Fruit fly (Drosophila melanogaster) whole organism: Measurements from ENCODE around the gene CG1227.

Experiments used
- CG8478 ChIP-seq: fragments of >200 bp; optimal IDR thresholded peaks from 2 replicates; lab custom pipeline; 2018; ENCODE audit warnings: inconsistent platforms
- Dll ChIP-seq: fragments of >200 bp; optimal IDR thresholded peaks from 2 replicates; lab custom pipeline; 2017
- EcR ChIP-seq, 2 experiments: fragments of >200 bp; optimal IDR thresholded peaks; 2 replicates each; lab custom pipeline; 2017; ENCODE audit warnings: missing biosample characterization in 2 of 2, missing genetic modification characterization in 2 of 2, missing genetic modification reagents in 2 of 2
- pan ChIP-seq: fragments of >200 bp; optimal IDR thresholded peaks from 2 replicates; lab custom pipeline; 2017
- psq ChIP-seq: fragments of >200 bp; optimal IDR thresholded peaks from 2 replicates; lab custom pipeline; 2017
- usp ChIP-seq: fragments of >200 bp; optimal IDR thresholded peaks from 2 replicates; lab custom pipeline; 2017; ENCODE audit warnings: missing biosample characterization, missing genetic modification characterization, mixed read lengths

Gene CG1227

dm6 chr3R:7249460-7249859 is at the start of gene CG1227, which contains the start of gene Dtwd2:
TSS of gene CG1227 (minus strand) at chr3R:7249738.
TSS of gene Dtwd2 (plus strand) at chr3R:7249795.
- TF ChIP-seq psq (lab: Kevin White, UChicago) (no peak), Dll (lab: Kevin White, UChicago) (no peak), usp (no peak), EcR (GFP tag; optimal IDR thresholded peaks at IDR 0.05; lab: Kevin White, UChicago) (no peak), pan (no peak), CG8478 (lab: Kevin White, UChicago) (no peak)

dm6 chr3R:7285662-7286061 is 36.1 kb upstream of the CG1227 start, which contains the start of gene RacGAP84C:
TSS of gene RacGAP84C (plus strand) at chr3R:7285962.
- TF ChIP-seq CG8478 (lab: Kevin White, UChicago) (no peak), usp (no peak), pan (no peak), EcR (GFP tag; optimal IDR thresholded peaks at IDR 0.05; lab: Kevin White, UChicago) (no peak), psq (lab: Kevin White, UChicago) (no peak), Dll (lab: Kevin White, UChicago) (no peak)

DNA sequence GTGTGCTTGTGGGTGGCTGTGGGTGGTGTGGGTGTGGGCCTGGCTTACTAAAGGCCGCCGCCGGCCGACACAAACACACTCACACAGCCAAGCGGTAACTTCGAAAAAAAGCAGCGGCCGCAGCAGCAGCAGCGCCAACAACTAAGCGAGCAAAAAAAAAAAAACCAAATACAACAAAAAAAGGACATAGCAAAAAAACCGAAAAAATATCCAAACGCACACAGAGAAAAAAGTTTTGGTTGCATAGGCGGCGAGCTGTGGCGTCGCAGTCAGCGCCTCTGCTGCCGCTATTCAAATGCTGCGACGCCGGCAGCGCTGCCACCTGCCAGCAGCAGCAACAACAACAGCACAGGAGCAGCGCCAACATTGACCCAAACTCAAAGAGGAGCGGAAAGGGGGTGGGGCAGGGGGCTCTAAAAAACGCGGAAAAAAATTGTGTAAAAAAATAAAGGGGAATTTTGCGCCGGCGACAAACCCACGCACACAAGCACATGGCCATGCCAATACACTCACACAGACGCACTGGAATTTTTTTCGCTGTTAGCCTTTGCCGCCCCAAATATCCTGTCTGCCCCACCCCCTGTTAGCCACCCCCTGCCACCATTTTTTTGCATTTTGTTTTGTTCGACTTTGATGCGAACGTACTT is 32.8 kb upstream of the CG1227 start:
- no peak for TF ChIP-seq psq (lab: Kevin White, UChicago)
- TF ChIP-seq pan: no peak
- TF ChIP-seq CG8478 (lab: Kevin White, UChicago): no peak
- no peak for TF ChIP-seq usp
- TF ChIP-seq Dll (lab: Kevin White, UChicago): no peak
- no peak for TF ChIP-seq EcR (GFP tag; optimal IDR thresholded peaks at IDR 0.05; lab: Kevin White, UChicago)

dm6 chr3R:7276782-7277181 is 27.2 kb upstream of the CG1227 start:
- TF ChIP-seq EcR (GFP tag; optimal IDR thresholded peaks at IDR 0.05; lab: Kevin White, UChicago): no peak
- no peak for TF ChIP-seq CG8478 (lab: Kevin White, UChicago)
- no peak for TF ChIP-seq psq (lab: Kevin White, UChicago)
- no peak for TF ChIP-seq pan
- no peak for TF ChIP-seq Dll (lab: Kevin White, UChicago)
- TF ChIP-seq usp: no peak

dm6 chr3R:7274973-7275525 is 25.5 kb upstream of the CG1227 start:
- TF ChIP-seq psq (lab: Kevin White, UChicago) (no peak), EcR (GFP tag; optimal IDR thresholded peaks at IDR 0.05; lab: Kevin White, UChicago) (no peak), Dll (lab: Kevin White, UChicago) (no peak), pan (no peak), CG8478 (lab: Kevin White, UChicago) (no peak), usp (no peak)

DNA sequence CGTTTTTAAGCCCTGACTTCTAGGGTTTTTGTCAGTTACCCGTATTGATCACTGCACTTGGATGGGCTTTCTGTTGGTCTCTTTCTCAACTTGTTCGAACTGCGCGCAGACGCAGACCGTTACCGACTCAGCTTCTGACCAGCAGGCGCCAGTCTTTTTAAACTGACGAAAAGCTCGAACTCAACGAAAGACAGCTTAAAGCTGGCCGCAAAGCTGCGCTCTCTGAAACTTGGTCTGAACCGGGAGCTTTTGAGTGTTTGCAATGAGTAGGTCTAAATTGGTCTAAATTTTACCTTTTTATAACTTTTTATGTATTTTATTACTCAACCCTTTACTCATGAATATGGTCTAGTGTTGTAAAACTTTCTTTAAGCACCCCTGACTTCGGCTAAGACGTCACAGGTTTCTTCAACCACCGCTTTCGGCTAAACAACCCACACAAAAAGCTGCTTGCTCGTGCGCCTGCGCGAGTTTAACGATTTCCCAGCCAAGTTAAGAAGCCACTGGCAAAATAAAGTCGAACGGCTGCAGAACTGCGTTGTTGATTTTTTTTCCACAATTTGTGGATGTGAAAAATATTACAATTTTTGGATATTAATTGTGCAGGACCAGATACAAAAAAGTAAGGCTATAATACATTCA is 16.1 kb upstream of the CG1227 start, which contains the start of the genes Gld and Syt4:
Gene Gld, minus strand, starts transcription at position 137 of the 642 bp plus-strand sequence.
Gene Syt4, plus strand, starts transcription at position 499 of the 642 bp plus-strand sequence.
- TF ChIP-seq pan: no peak
- TF ChIP-seq Dll (lab: Kevin White, UChicago): no peak
- no peak for TF ChIP-seq CG8478 (lab: Kevin White, UChicago)
- TF ChIP-seq usp: no peak
- no peak for TF ChIP-seq psq (lab: Kevin White, UChicago)

dm6 chr3R:7259554-7259953 is 10.0 kb upstream of the CG1227 start:
- TF ChIP-seq Dll (lab: Kevin White, UChicago): no peak
- no peak for TF ChIP-seq pan
- TF ChIP-seq usp: no peak
- TF ChIP-seq CG8478 (lab: Kevin White, UChicago): no peak
- no peak for TF ChIP-seq EcR (GFP tag; optimal IDR thresholded peaks at IDR 0.05; lab: Kevin White, UChicago)
- TF ChIP-seq psq (lab: Kevin White, UChicago): no peak

dm6 chr3R:7251857-7252256 is 2.3 kb upstream of the CG1227 start, which contains the start of gene Obp84a:
TSS of gene Obp84a (minus strand) at chr3R:7251957.
- TF ChIP-seq EcR (GFP tag; optimal IDR thresholded peaks at IDR 0.05; lab: Kevin White, UChicago) (no peak), CG8478 (lab: Kevin White, UChicago) (no peak), psq (lab: Kevin White, UChicago) (no peak), usp (no peak), pan (no peak), Dll (lab: Kevin White, UChicago) (no peak)

DNA sequence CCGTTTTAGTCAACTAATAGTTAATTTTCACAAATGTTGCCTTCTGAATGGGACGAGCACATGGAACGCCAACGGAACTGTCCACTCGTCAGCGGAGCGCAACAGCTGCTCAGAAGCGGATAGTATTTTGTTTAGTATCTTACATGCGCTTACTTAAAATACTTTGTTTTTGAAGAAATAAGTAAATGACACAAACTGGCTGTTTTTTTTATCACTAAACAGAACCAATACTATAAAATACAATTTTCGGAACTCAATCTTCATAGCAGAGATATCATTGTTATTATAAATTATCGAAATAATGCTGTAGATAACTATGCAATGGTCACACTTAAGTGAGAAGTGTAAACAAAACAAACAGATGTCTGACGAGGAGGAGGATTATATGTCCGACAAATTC is 2.6 kb downstream of the CG1227 start, which contains the start of the genes Noc3 and CG10053:
Gene Noc3, minus strand, starts transcription at position 81 of the 400 bp plus-strand sequence.
Gene CG10053, plus strand, starts transcription at position 202 of the 400 bp plus-strand sequence.
- TF ChIP-seq psq (lab: Kevin White, UChicago) (no peak), CG8478 (lab: Kevin White, UChicago) (no peak), Dll (lab: Kevin White, UChicago) (no peak), EcR (GFP tag; optimal IDR thresholded peaks at IDR 0.05; lab: Kevin White, UChicago) (no peak)

dm6 chr3R:7241460-7241859 is 8.1 kb downstream of the CG1227 start, which contains the start of gene CG14607:
TSS of gene CG14607 (plus strand) at chr3R:7241760.
- TF ChIP-seq CG8478 (lab: Kevin White, UChicago) (no peak), Dll (lab: Kevin White, UChicago) (no peak), EcR (GFP tag; optimal IDR thresholded peaks at IDR 0.05; lab: Kevin White, UChicago) (no peak), psq (lab: Kevin White, UChicago) (no peak), pan (no peak), usp (no peak)

DNA sequence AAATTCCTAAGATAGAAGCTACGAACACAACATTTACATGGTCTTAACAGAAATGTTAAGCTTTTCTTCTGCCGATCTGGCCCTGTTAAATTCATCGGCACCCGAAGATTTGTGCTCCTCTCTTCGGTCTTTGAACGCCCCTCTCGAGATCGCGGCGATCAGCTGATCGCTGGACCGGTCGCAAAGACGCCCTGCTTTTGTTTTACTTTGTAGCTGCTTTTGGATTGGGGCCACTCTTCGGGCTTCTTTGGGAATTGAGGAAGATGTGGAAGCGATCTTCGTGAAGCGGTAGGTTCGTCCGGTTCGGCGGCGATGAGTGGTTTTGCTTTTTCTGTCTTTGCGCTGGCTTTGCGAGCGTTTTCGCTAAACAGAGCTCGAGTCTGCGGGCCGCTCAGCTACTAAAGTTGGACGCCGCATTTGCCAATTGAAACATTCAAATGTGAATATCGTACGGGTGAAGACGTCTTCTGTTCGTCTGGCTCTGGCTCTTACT is 25.5 kb downstream of the CG1227 start, which contains the start of gene thw:
Gene thw, plus strand, starts transcription at position 443 of the 493 bp plus-strand sequence.
- TF ChIP-seq EcR (GFP tag; optimal IDR thresholded peaks at IDR 0.05; lab: Kevin White, UChicago): no peak
- TF ChIP-seq Dll (lab: Kevin White, UChicago): no peak
- no peak for TF ChIP-seq CG8478 (lab: Kevin White, UChicago)
- no peak for TF ChIP-seq psq (lab: Kevin White, UChicago)
- TF ChIP-seq pan: no peak
- no peak for TF ChIP-seq usp
